Fruit fly (Drosophila melanogaster): ENCODE measurements around the gene CheA84a.

DNA sequence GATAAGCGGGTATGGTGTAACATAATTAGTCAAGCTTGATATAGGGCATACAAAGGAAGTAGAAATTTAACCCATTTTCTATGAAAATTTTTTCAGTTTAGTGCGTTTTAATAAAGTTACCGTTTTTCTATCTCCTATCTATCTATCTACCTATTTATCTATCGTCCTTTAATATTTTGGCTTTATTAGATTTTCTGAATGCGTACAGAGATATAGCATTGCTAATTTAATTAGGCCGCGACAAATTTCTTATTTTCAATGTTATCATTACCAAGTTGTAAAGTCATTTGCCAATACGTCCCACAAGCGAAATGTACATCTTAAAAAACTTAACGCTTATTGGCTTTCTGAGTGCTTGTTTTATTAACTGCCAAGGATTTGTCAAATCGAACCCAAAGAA lies 43.5 kb upstream of the CheA84a start, which contains the start of gene CG15864:
- TF ChIP-seq insv (optimal IDR thresholded peaks at IDR 0.05) (no peak), psq (optimal IDR thresholded peaks at IDR 0.05) (no peak), Myc (optimal IDR thresholded peaks at IDR 0.05) (no peak), ttk (optimal IDR thresholded peaks at IDR 0.05) (no peak), Sin3A (optimal IDR thresholded peaks at IDR 0.05) (no peak), h (optimal IDR thresholded peaks at IDR 0.05) (no peak)
